Worm (Caenorhabditis elegans): Measurements from ENCODE around the gene cyld-1.

cyld-1 gene

DNA sequence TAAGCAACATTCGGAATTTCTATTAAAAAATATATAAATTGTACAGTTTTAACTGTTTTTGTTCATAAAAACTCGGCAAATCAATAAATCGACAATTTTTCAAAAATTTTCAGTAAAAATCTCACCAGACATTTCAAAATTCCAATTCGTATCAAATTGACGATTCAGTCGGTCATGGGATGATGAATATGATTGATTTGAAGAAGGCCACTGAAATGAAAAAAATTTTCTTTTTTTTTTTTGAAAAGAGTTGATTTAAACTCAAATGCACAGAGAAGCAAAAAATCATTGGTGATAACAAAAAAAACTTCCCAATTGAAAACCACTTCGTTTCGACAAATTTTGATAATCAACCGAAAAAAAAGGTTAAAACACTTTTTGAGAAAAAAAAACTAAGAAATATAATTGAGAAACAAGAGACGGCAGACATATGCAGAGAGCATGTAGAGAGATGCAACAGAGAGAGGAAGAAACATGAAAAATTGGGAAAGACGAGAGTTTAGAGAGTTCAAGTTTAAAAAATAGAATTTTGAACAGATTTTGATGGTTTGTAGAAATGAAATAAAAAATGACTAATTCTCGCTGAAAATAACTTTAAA, 6.7 kb downstream of the cyld-1 start:
- TF ChIP-seq sma-9 (GFP tag; optimal IDR thresholded peaks at IDR 0.05) (no peak), sma-9 (tag; optimal IDR thresholded peaks at IDR 0.05) (no peak), nhr-237 (tag; optimal IDR thresholded peaks at IDR 0.05) (no peak), lin-13 (GFP tag; optimal IDR thresholded peaks at IDR 0.05) (no peak), mab-5 (tag; optimal IDR thresholded peaks at IDR 0.05) (no peak), fos-1 (tag; optimal IDR thresholded peaks at IDR 0.05) (peak; percentile 59), ceh-16 (tag; optimal IDR thresholded peaks at IDR 0.05) (no peak), crh-2 (tag; optimal IDR thresholded peaks at IDR 0.05) (peak; percentile 21), gmeb-1 (tag; optimal IDR thresholded peaks at IDR 0.05) (peak; percentile 26), Y55F3AM.14 (GFP tag; optimal IDR thresholded peaks at IDR 0.05) (no peak), C34F6.9 (tag; optimal IDR thresholded peaks at IDR 0.05) (peak; percentile 49), sem-4 (tag; optimal IDR thresholded peaks at IDR 0.05) (no peak), egl-27 (tag; optimal IDR thresholded peaks at IDR 0.05) (no peak), nhr-6 (tag; optimal IDR thresholded peaks at IDR 0.05) (no peak), lin-11 (tag; optimal IDR thresholded peaks at IDR 0.05) (no peak), zag-1 (tag; optimal IDR thresholded peaks at IDR 0.05) (no peak), sma-3 (GFP tag; optimal IDR thresholded peaks at IDR 0.05) (no peak), nhr-12 (tag; optimal IDR thresholded peaks at IDR 0.05) (no peak), alr-1 (tag; optimal IDR thresholded peaks at IDR 0.05) (no peak), ztf-4 (tag; optimal IDR thresholded peaks at IDR 0.05) (no peak), snpc-4 (tag; optimal IDR thresholded peaks at IDR 0.05) (no peak), unc-55 (GFP tag; optimal IDR thresholded peaks at IDR 0.05) (peak; percentile 42), unc-62 (GFP tag; optimal IDR thresholded peaks at IDR 0.05) (no peak), dmd-4 (tag; optimal IDR thresholded peaks at IDR 0.05) (no peak), ZK546.5 (tag; optimal IDR thresholded peaks at IDR 0.05) (no peak), F13H6.1 (tag; optimal IDR thresholded peaks at IDR 0.05) (no peak)

DNA sequence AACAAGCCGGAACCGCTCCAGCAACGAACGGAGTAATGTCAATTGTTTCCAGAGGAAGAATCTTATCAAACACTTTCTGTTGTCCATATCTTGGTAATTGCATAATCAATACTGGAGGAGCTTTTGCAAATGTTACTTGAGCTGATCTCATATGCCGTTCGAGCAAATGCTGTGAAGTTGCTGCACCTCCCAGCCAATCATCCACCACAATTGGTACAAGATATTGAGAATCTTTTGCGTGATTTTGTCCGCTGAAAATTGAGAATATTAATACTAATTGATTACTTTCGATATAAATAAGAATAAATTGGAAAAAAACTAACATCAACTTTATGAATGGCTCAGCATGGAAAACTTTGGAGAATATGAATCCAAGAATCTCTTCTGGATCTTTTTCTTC, 10.7 kb downstream of the cyld-1 start:
- no peak for TF ChIP-seq nhr-77 (tag; optimal IDR thresholded peaks at IDR 0.05)
- no peak for TF ChIP-seq F13H6.1 (tag; optimal IDR thresholded peaks at IDR 0.05)
- TF ChIP-seq lin-11 (tag; optimal IDR thresholded peaks at IDR 0.05) = no peak

DNA sequence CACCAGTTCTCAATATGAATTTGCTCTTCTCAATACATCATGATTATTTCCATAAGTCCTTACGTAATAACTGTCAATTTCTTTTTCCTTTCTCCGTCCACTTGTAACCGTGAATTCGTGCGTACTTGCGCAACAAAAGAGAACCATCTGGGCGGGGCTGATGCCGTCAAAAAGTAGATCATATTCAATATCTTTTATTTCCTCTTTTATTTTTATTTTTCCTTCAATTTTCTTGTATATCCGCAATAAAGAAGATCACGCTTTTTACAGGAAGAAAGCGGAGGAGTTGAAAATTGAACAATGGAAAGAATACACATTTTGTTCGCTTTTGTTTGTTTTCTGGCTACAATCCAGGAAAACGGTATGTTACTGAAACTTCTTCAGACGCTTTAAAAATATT, 17.6 kb downstream of the cyld-1 start, which contains the start of gene mam-7:
Gene mam-7 (plus strand): TSS at position 301 of the 400 bp plus-strand sequence.
- no peak for TF ChIP-seq skn-1 (tag; optimal IDR thresholded peaks at IDR 0.05)

DNA sequence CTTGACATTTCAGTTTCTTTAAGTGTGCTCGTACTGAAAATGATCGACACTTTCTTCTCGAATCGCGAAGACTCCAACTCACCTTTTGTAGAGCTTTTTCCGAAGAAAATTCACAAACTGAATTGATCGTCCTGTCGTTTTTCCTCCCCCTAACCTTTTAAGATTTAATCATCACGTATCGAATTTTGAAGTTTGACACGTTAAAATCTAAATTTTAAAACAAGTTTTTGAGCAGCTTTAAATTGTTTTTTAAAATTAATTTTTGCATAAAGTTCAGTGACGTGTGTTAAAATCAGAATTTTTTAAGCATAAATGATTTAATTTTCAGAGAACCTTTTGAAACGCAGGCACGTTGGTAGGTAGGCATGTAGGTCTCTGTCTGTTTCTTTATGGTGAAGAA, 19.1 kb downstream of the cyld-1 start, which contains the start of gene alg-4:
Gene alg-4 (minus strand): TSS at position 101 of the 400 bp plus-strand sequence.
- no peak for TF ChIP-seq mdl-1 (tag; optimal IDR thresholded peaks at IDR 0.05)
- no peak for TF ChIP-seq elt-3 (tag; optimal IDR thresholded peaks at IDR 0.05)
- no peak for TF ChIP-seq gmeb-1 (tag; optimal IDR thresholded peaks at IDR 0.05)
- no peak for TF ChIP-seq Y55F3AM.14 (GFP tag; optimal IDR thresholded peaks at IDR 0.05)
- no peak for TF ChIP-seq unc-62 (GFP tag; optimal IDR thresholded peaks at IDR 0.05)
- no peak for TF ChIP-seq ama-1 (optimal IDR thresholded peaks at IDR 0.05)
- no peak for TF ChIP-seq F13H6.1 (tag; optimal IDR thresholded peaks at IDR 0.05)
- TF ChIP-seq ceh-16 (tag; optimal IDR thresholded peaks at IDR 0.05) = no peak
- TF ChIP-seq lin-11 (tag; optimal IDR thresholded peaks at IDR 0.05) = no peak
- no peak for TF ChIP-seq nhr-77 (tag; optimal IDR thresholded peaks at IDR 0.05)
- TF ChIP-seq peb-1 (tag; optimal IDR thresholded peaks at IDR 0.05) = no peak
- TF ChIP-seq nhr-11 (tag; optimal IDR thresholded peaks at IDR 0.05) = no peak
- TF ChIP-seq elt-1 (tag; optimal IDR thresholded peaks at IDR 0.05) = no peak

DNA sequence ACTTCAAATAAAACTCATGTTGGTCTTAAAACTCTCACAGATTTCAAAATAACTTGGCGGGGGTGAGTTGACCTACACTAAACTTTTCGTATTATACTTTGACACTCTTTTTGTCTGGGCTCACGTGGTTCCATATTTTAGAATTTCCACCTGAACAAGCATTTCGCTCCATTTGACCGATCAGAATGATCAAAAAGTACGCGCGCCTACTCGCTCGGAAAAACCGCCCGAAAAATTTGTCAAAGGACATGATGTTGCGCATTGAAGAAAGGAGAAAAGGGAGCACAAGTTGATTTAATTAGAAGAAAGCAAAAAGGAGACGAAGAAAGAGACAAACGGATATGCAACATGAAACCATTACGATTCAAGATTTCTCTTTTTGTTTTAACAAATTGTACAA, 24.1 kb downstream of the cyld-1 start:
- peak; percentile 1 for TF ChIP-seq C34F6.9 (tag; optimal IDR thresholded peaks at IDR 0.05)
- no peak for TF ChIP-seq mab-5 (tag; optimal IDR thresholded peaks at IDR 0.05)

DNA sequence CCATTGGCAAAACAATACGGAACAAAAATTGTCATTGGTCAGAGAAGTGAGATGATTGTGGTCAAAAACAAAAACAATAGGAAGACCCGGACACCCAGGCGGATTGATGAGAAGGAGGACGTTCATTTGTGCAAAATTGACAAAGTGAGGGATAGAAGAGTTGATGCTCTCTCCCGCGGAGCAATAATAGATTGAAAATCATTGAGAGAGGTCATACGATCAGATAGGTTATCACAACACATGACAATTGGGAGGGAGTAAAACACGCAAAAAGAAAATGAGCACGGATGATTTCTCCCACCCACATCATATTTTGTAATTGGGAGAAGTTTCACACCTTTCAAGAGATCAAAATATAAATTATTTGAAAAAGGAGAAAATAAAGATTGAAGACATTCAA, 24.8 kb downstream of the cyld-1 start:
- TF ChIP-seq nhr-129 (tag; optimal IDR thresholded peaks at IDR 0.05) = peak; percentile 52
- no peak for TF ChIP-seq ceh-16 (tag; optimal IDR thresholded peaks at IDR 0.05)
- TF ChIP-seq skn-1 (tag; optimal IDR thresholded peaks at IDR 0.05) = no peak
- TF ChIP-seq C34F6.9 (tag; optimal IDR thresholded peaks at IDR 0.05) = peak; percentile 35
- peak; percentile 45 for TF ChIP-seq F13H6.1 (tag; optimal IDR thresholded peaks at IDR 0.05)
- no peak for TF ChIP-seq ceh-82 (tag; optimal IDR thresholded peaks at IDR 0.05)
